Worm (Caenorhabditis elegans) whole organism, L4 larva: ENCODE measurements around the gene ZK662.6.
A peak's percentile ranks its signal among the peaks of the same experiment; 100 is the strongest.

Source experiments
- Y5F2A.4 ChIP-seq: fragments of 200-800 bp; sonication (Bioruptor generic); optimal IDR thresholded peaks from 2 replicates; lab custom pipeline; 2018; ENCODE audit warnings: mild to moderate bottlenecking, missing genetic modification characterization, missing compliant biosample characterization
- ces-1 ChIP-seq: fragments of 150-350 bp; sonication (generic microtip); optimal IDR thresholded peaks from 4 replicates; lab custom pipeline; 2014; ENCODE audit warnings: missing biosample characterization, missing genetic modification reagents, missing genetic modification characterization
- dmd-6 ChIP-seq: fragments of 200-800 bp; sonication (Bioruptor generic); IDR thresholded peaks from 2 replicates; pipeline ENCODE4 v1.3.6; 2022; ENCODE audit warnings: missing genetic modification reagents, missing genetic modification characterization, missing compliant biosample characterization
- fos-1 ChIP-seq: fragments of 150-350 bp; optimal IDR thresholded peaks from 2 replicates; lab custom pipeline; 2014; ENCODE audit warnings: missing biosample characterization, missing genetic modification characterization
- lin-1 ChIP-seq: fragments of 200-800 bp; sonication (Bioruptor generic); IDR thresholded peaks from 2 replicates; pipeline ENCODE4 v1.3.6; 2022; ENCODE audit warnings: missing genetic modification reagents, missing genetic modification characterization, missing compliant biosample characterization
- lsy-2 ChIP-seq, 2 experiments: fragments of 150-350 bp in 1 of 2; sonication (generic microtip) in 1 of 2; optimal IDR thresholded peaks; 2 replicates each; lab custom pipeline; 2014 to 2017; ENCODE audit warnings: missing biosample characterization in 2 of 2, missing genetic modification characterization in 2 of 2
- mep-1 ChIP-seq: fragments of 150-350 bp; sonication (generic microtip); optimal IDR thresholded peaks from 3 replicates; lab custom pipeline; 2014; ENCODE audit warnings: missing biosample characterization, missing genetic modification characterization
- mes-2 ChIP-seq: sonication (generic microtip); optimal IDR thresholded peaks from 2 replicates; lab custom pipeline; 2016; ENCODE audit warnings: missing genotype, mild to moderate bottlenecking, missing genetic modification characterization, missing compliant biosample characterization; ENCODE audit not compliant: poor library complexity, severe bottlenecking
- nhr-25 ChIP-seq: sonication (generic microtip); optimal IDR thresholded peaks from 2 replicates; lab custom pipeline; 2017; ENCODE audit warnings: missing genetic modification characterization, mild to moderate bottlenecking, missing compliant biosample characterization, antibody characterized with exemption, moderate library complexity, borderline replicate concordance; ENCODE audit not compliant: insufficient read depth
- nhr-6 ChIP-seq: fragments of 150-350 bp; optimal IDR thresholded peaks from 2 replicates; lab custom pipeline; 2014; ENCODE audit warnings: missing biosample characterization, missing genetic modification characterization
- snpc-4 ChIP-seq: fragments of 150-350 bp; optimal IDR thresholded peaks from 2 replicates; lab custom pipeline; 2014; ENCODE audit warnings: missing biosample characterization, missing genetic modification characterization

DNA sequence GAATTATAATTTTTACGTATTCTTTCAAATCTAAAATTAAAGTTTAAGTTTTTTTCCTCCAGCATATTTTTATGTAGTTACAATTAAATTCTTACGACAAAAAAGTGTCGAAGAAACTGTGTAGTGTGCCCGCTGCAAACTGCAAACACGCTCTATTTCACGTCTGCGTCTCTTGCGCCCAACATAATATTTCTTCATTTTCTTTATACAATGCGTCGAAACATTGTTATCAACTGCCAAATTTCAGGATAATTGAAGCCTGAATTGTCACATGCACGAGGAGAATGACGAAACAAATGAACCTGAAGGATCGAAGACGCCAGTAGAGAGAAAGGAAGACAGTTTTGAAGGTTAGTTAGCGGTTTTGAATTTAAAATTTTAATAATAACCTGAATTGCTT lies 29.2 kb upstream of the ZK662.6 start, which contains the start of gene C03H12.1:
- TF ChIP-seq ces-1 (GFP tag; lab: Kevin White, UChicago): no peak
- no peak for TF ChIP-seq snpc-4 (tag; lab: Kevin White, UChicago)
- TF ChIP-seq nhr-6 (tag; lab: Kevin White, UChicago): no peak
- no peak for TF ChIP-seq fos-1
- no peak for TF ChIP-seq nhr-25 (tag; lab: Kevin White, UChicago)
- TF ChIP-seq Y5F2A.4: no peak
- no peak for TF ChIP-seq lin-1 (GFP tag; lab: Robert Waterston, UW)
- TF ChIP-seq dmd-6: peak; percentile 75
- TF ChIP-seq lsy-2 (tag; optimal IDR thresholded peaks at IDR 0.05; lab: Kevin White, UChicago): no peak
- no peak for TF ChIP-seq mep-1 (tag; lab: Kevin White, UChicago)
- TF ChIP-seq mes-2 (tag; lab: Kevin White, UChicago): peak; percentile 41
